Fruit fly (Drosophila melanogaster): ENCODE results near the gene CG6310.
A peak's percentile ranks its signal among the peaks of the same experiment; 100 is the strongest.

Gene CG6310

DNA sequence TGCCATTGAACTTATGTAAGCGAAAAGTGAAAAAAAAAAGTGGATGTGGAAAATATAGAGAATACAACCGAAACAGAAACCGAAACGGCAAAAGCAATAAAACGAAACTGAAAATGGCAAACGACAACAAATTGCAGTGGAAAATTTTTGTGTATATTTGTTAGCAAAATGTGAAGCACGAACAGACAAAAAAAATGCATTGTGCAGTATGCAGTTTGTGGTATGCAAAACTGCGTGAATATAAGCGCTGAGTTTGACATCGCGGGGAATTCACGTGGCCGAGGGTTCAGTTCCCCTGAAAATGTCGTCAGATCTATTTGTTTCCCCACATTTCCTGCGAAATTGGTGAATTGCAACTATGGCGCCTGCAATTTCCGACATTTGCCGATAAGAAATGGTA lies 26.0 kb downstream of the CG6310 start:
- TF ChIP-seq Clk (GFP tag; optimal IDR thresholded peaks at IDR 0.05) (no peak), tj (GFP tag; optimal IDR thresholded peaks at IDR 0.05) (peak; percentile 97), CG14711 (tag; optimal IDR thresholded peaks at IDR 0.05) (no peak)

DNA sequence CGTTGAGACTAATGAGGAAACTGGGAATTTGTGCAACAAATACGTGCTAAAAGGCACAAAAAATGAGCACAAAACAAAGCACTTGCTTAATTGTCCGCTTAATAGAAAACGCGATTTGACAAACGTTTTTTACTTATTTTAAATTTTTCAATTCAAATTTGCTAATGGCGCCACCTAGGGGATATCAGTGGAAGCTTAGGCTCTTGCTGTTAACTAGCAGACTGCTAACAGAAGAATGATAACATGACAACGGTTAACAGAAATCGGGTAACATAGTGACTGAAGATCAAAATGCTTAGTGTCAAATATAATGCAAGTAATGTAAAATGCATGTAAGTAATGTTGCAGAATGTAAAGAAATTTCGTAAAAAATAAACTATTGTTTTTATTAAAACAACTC lies 28.5 kb downstream of the CG6310 start:
- TF ChIP-seq CG14711 (tag; optimal IDR thresholded peaks at IDR 0.05), result no peak
- TF ChIP-seq kay (GFP tag; ENCODE audit: borderline replicate concordance), result peak; percentile 47

DNA sequence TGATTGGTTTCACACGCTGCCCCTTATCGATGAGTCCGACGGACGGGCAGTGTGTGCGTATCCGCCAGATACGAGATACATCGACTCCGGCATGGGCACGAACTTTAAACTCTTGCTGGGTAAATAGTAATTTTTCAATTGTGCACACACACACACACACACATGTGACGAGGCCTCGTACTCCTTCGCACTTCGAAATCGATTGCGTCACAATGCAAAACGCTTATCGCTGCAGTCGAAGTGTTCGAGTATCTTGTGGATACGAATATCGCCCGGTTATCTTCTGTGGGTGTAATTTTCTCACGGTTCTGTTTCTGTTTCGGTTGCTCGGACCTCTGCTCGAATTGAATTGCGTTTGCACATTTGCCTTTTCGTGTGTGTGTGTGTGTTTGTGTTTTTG lies 34.6 kb downstream of the CG6310 start:
- no peak for TF ChIP-seq CG1620 (GFP tag; optimal IDR thresholded peaks at IDR 0.05)
- no peak for TF ChIP-seq pad (GFP tag; optimal IDR thresholded peaks at IDR 0.05)
- TF ChIP-seq CG14711 (tag; optimal IDR thresholded peaks at IDR 0.05), result no peak
- no peak for TF ChIP-seq Hr96 (GFP tag; optimal IDR thresholded peaks at IDR 0.05)
- TF ChIP-seq CG5204 (GFP tag; optimal IDR thresholded peaks at IDR 0.05), result no peak
- TF ChIP-seq kay (GFP tag; ENCODE audit: borderline replicate concordance), result no peak
- TF ChIP-seq ovo (GFP tag; optimal IDR thresholded peaks at IDR 0.05), result no peak
- no peak for TF ChIP-seq Crg-1 (GFP tag; optimal IDR thresholded peaks at IDR 0.05)
- no peak for TF ChIP-seq CG11617 (GFP tag; optimal IDR thresholded peaks at IDR 0.05)
- no peak for TF ChIP-seq CG7101 (tag; optimal IDR thresholded peaks at IDR 0.05)
- no peak for TF ChIP-seq Mnt (GFP tag; optimal IDR thresholded peaks at IDR 0.05)
- TF ChIP-seq toe (GFP tag; optimal IDR thresholded peaks at IDR 0.05), result no peak
- no peak for TF ChIP-seq tj (GFP tag; optimal IDR thresholded peaks at IDR 0.05)
- TF ChIP-seq cic (GFP tag; optimal IDR thresholded peaks at IDR 0.05), result no peak
- TF ChIP-seq CG12768 (GFP tag; optimal IDR thresholded peaks at IDR 0.05), result no peak

DNA sequence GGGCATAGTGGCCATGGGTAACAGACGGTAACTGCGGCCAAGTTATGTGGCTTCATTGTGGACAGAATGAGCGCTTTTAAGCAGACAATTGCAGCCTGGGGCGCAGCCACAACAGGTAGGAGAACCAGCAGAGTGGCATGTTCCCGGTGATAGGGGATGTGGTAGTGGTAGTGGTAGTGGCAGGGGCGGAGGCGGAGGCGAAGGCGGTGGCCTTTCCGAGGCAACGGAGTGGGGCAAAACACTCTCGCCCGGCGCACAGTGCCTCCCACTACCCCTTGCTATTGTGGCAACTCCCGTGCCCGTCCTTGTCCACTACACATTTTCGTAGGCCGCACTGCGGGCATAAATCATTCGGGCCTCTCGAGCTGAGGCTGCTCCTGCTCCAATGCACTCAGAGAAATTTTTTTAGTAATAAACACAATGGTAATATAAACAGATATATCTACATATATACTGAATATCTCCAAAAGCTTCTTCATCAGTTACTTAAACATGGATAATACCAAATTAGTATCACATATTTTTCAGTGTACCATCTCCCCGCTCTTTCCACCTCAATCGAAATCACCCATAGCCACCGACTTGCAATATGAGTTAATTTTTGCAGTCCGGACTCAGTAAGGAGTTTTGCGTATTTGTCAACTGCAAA lies 36.2 kb downstream of the CG6310 start:
- TF ChIP-seq CG12768 (GFP tag; optimal IDR thresholded peaks at IDR 0.05), result no peak
- no peak for TF ChIP-seq cic (GFP tag; optimal IDR thresholded peaks at IDR 0.05)
- TF ChIP-seq CG14711 (tag; optimal IDR thresholded peaks at IDR 0.05), result no peak
- no peak for TF ChIP-seq CG7101 (tag; optimal IDR thresholded peaks at IDR 0.05)
- TF ChIP-seq tj (GFP tag; optimal IDR thresholded peaks at IDR 0.05), result no peak
- TF ChIP-seq Crg-1 (GFP tag; optimal IDR thresholded peaks at IDR 0.05), result no peak
- no peak for TF ChIP-seq CG7045 (GFP tag; optimal IDR thresholded peaks at IDR 0.05)
- no peak for TF ChIP-seq Hr96 (GFP tag; optimal IDR thresholded peaks at IDR 0.05)
- TF ChIP-seq CG33017 (tag; optimal IDR thresholded peaks at IDR 0.05), result no peak
- TF ChIP-seq CG11617 (GFP tag; optimal IDR thresholded peaks at IDR 0.05), result no peak
- no peak for TF ChIP-seq kay (GFP tag; ENCODE audit: borderline replicate concordance)
- no peak for TF ChIP-seq cnc (optimal IDR thresholded peaks at IDR 0.05)

dm6 chr3L:11031784-11032183 lies 37.9 kb downstream of the CG6310 start:
- no peak for TF ChIP-seq Hr96 (GFP tag; optimal IDR thresholded peaks at IDR 0.05)
- no peak for TF ChIP-seq cnc (optimal IDR thresholded peaks at IDR 0.05)
- TF ChIP-seq Crg-1 (GFP tag; optimal IDR thresholded peaks at IDR 0.05), result no peak
- TF ChIP-seq Mnt (GFP tag; optimal IDR thresholded peaks at IDR 0.05), result no peak
- TF ChIP-seq CG33017 (tag; optimal IDR thresholded peaks at IDR 0.05), result no peak
- TF ChIP-seq CG1620 (GFP tag; optimal IDR thresholded peaks at IDR 0.05), result no peak
- TF ChIP-seq CG5204 (GFP tag; optimal IDR thresholded peaks at IDR 0.05), result no peak
- no peak for TF ChIP-seq CG7045 (GFP tag; optimal IDR thresholded peaks at IDR 0.05)
- no peak for TF ChIP-seq CG11617 (GFP tag; optimal IDR thresholded peaks at IDR 0.05)
- TF ChIP-seq tj (GFP tag; optimal IDR thresholded peaks at IDR 0.05), result no peak
- TF ChIP-seq CG12768 (GFP tag; optimal IDR thresholded peaks at IDR 0.05), result no peak
- no peak for TF ChIP-seq Clk (GFP tag; optimal IDR thresholded peaks at IDR 0.05)
- TF ChIP-seq cic (GFP tag; optimal IDR thresholded peaks at IDR 0.05), result no peak
- TF ChIP-seq kay (GFP tag; ENCODE audit: borderline replicate concordance), result no peak
- no peak for TF ChIP-seq CG7101 (tag; optimal IDR thresholded peaks at IDR 0.05)
- no peak for TF ChIP-seq bab1 (GFP tag; optimal IDR thresholded peaks at IDR 0.05)
- TF ChIP-seq pad (GFP tag; optimal IDR thresholded peaks at IDR 0.05), result no peak
- TF ChIP-seq ovo (GFP tag; optimal IDR thresholded peaks at IDR 0.05), result no peak

DNA sequence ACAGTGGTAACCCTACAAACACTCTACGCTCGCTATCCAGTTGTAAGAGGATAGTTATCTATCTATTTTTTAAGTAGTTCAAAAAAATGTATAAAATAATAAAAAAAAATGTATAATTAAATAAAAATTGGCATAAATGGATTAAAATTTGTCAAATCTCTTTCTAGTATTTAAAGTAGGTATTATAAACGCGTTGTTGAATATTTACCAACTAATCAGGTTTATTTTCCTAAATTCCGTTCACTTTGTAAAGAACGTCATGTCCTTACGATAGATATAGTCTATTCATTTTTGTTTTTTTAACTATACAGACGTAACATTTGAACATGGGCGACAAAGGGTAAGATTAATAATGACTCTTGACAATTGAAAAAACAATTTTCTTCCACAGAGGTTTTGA lies 42.4 kb downstream of the CG6310 start, which contains the start of gene CG32081:
CG32081 (plus strand) TSS at position 301 of the 400 bp plus-strand sequence.
- TF ChIP-seq CG11617 (GFP tag; optimal IDR thresholded peaks at IDR 0.05) (no peak), Clk (GFP tag; optimal IDR thresholded peaks at IDR 0.05) (no peak), CG33017 (tag; optimal IDR thresholded peaks at IDR 0.05) (no peak), Crg-1 (GFP tag; optimal IDR thresholded peaks at IDR 0.05) (no peak), toe (GFP tag; optimal IDR thresholded peaks at IDR 0.05) (no peak), CG14711 (tag; optimal IDR thresholded peaks at IDR 0.05) (no peak), CG5204 (GFP tag; optimal IDR thresholded peaks at IDR 0.05) (no peak), CG1620 (GFP tag; optimal IDR thresholded peaks at IDR 0.05) (no peak)

DNA sequence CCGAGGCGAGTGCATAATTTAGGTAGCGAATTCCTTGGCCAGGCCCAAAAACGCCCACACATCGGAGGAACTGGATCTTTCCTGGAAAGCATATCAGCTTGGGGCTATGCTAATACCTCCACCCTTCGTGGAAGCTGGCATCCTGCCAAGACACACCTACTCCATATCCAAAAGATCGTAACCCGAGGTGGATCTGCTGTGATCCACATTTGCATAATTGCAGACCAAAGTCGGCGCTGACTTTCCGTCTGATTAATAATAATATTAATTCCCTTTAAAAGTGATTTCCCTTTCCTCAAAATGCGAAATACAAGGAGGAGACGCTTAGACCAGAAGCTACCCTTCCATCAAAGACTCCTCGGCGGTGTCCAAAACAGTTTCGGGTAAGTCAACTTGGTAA lies 44.4 kb downstream of the CG6310 start, which contains the start of gene CG32079:
CG32079 (plus strand) TSS at position 301 of the 400 bp plus-strand sequence.
- TF ChIP-seq Mnt (GFP tag; optimal IDR thresholded peaks at IDR 0.05) (no peak), toe (GFP tag; optimal IDR thresholded peaks at IDR 0.05) (no peak)
